Worm (Caenorhabditis elegans) whole organism, mixed stage, embryonic: Measurements from ENCODE around the gene fdgt-2.

ENCODE experiments used
- M03D4.4 ChIP-seq: sonication (generic microtip); optimal IDR thresholded peaks from 2 replicates; lab custom pipeline; 2017; ENCODE audit warnings: mild to moderate bottlenecking, missing genetic modification characterization, missing compliant biosample characterization
- elt-3 ChIP-seq: fragments of 150-350 bp; optimal IDR thresholded peaks from 2 replicates; lab custom pipeline; 2014; ENCODE audit warnings: missing biosample characterization, missing genetic modification characterization
- lin-13 ChIP-seq: fragments of 150-350 bp; optimal IDR thresholded peaks from 2 replicates; lab custom pipeline; 2014; ENCODE audit warnings: missing biosample characterization, missing genetic modification characterization
- lsy-2 ChIP-seq: fragments of 150-350 bp; optimal IDR thresholded peaks from 2 replicates; lab custom pipeline; 2014; ENCODE audit warnings: missing biosample characterization, missing genetic modification characterization
- nhr-237 ChIP-seq: fragments of 150-350 bp; optimal IDR thresholded peaks from 2 replicates; lab custom pipeline; 2014; ENCODE audit warnings: missing biosample characterization, missing genetic modification characterization
- nhr-28 ChIP-seq: fragments of 150-350 bp; optimal IDR thresholded peaks from 2 replicates; lab custom pipeline; 2014; ENCODE audit warnings: missing biosample characterization, missing genetic modification characterization
- nhr-76 ChIP-seq: sonication (generic microtip); optimal IDR thresholded peaks from 2 replicates; lab custom pipeline; 2017; ENCODE audit warnings: missing biosample characterization, missing genetic modification characterization
- snpc-4 ChIP-seq: fragments of 150-350 bp; optimal IDR thresholded peaks from 2 replicates; lab custom pipeline; 2014; ENCODE audit warnings: missing biosample characterization, missing genetic modification characterization
- tbx-8 ChIP-seq: fragments of 200-800 bp; sonication (Bioruptor generic); optimal IDR thresholded peaks from 2 replicates; lab custom pipeline; 2018; ENCODE audit warnings: mild to moderate bottlenecking, missing genetic modification characterization, moderate library complexity, missing compliant biosample characterization
- unc-62 ChIP-seq: fragments of 150-350 bp; optimal IDR thresholded peaks from 2 replicates; lab custom pipeline; 2014; ENCODE audit warnings: missing biosample characterization, missing genetic modification reagents, missing genetic modification characterization

ce11 chrII:8385561-8385960 lies 31.9 kb upstream of the fdgt-2 start:
- TF ChIP-seq M03D4.4 (tag; lab: Kevin White, UChicago) (no peak), lin-13 (no peak), nhr-237 (tag; lab: Kevin White, UChicago) (no peak), tbx-8 (no peak), unc-62 (GFP tag; lab: Kevin White, UChicago) (no peak), snpc-4 (tag; lab: Kevin White, UChicago) (no peak), nhr-28 (tag; lab: Kevin White, UChicago) (no peak), lsy-2 (tag; lab: Kevin White, UChicago) (no peak), nhr-76 (tag; lab: Kevin White, UChicago) (no peak), elt-3 (tag; lab: Kevin White, UChicago) (no peak)
